Worm (Caenorhabditis elegans): ENCODE measurements around the gene C07E3.8.

Gene C07E3.8

ce11 chrII:10302646-10303045, 49.4 kb upstream of the C07E3.8 start, which contains the start of gene clpp-1 (continued):
- TF ChIP-seq lin-54 (GFP tag; optimal IDR thresholded peaks at IDR 0.05), result peak; percentile 17
- TF ChIP-seq atf-7 (tag; optimal IDR thresholded peaks at IDR 0.05), result peak; percentile 74
- no peak for TF ChIP-seq ceh-100 (GFP tag; IDR thresholded peaks at IDR 0.05)
- TF ChIP-seq attf-3 (GFP tag; conservative IDR thresholded peaks at IDR 0.05), result no peak
- TF ChIP-seq F10E7.11 (tag; optimal IDR thresholded peaks at IDR 0.05), result peak; percentile 2
- no peak for TF ChIP-seq nhr-27 (tag; optimal IDR thresholded peaks at IDR 0.05)
- no peak for TF ChIP-seq lin-40 (tag; optimal IDR thresholded peaks at IDR 0.05)
- peak; percentile 23; the same call in 1 of the 2 replicates for TF ChIP-seq B0336.3 (GFP tag; IDR thresholded peaks at IDR 0.05)
- TF ChIP-seq unc-62 (GFP tag; optimal IDR thresholded peaks at IDR 0.05), result no peak
- no peak for TF ChIP-seq snpc-1.3 (tag; optimal IDR thresholded peaks at IDR 0.05; ENCODE audit: insufficient read depth)
- TF ChIP-seq him-1 (tag; optimal IDR thresholded peaks at IDR 0.05), result no peak
- no peak for TF ChIP-seq ztf-18 (tag; optimal IDR thresholded peaks at IDR 0.05)
- no peak for TF ChIP-seq lin-35 (GFP tag; optimal IDR thresholded peaks at IDR 0.05)
- peak; percentile 12 for TF ChIP-seq gei-17 (GFP tag; optimal IDR thresholded peaks at IDR 0.05)
- TF ChIP-seq nhr-80 (tag; optimal IDR thresholded peaks at IDR 0.05), result no peak
- TF ChIP-seq let-526 (GFP tag; IDR thresholded peaks at IDR 0.05), result no peak
- TF ChIP-seq lsy-27 (tag; optimal IDR thresholded peaks at IDR 0.05; ENCODE audit: borderline replicate concordance, insufficient read depth), result no peak
- no peak for TF ChIP-seq ekl-4 (GFP tag; IDR thresholded peaks at IDR 0.05)
- peak; percentile 31 for TF ChIP-seq tlf-1 (GFP tag; optimal IDR thresholded peaks at IDR 0.05)
- TF ChIP-seq egl-18 (GFP tag; IDR thresholded peaks at IDR 0.05), result no peak
- TF ChIP-seq hrde-1 (tag; optimal IDR thresholded peaks at IDR 0.05; ENCODE audit: borderline replicate concordance), result no peak
- no peak for TF ChIP-seq dpff-1 (tag; optimal IDR thresholded peaks at IDR 0.05)
- TF ChIP-seq somi-1 (GFP tag; optimal IDR thresholded peaks at IDR 0.05), result no peak
- no peak for TF ChIP-seq aptf-3 (GFP tag; IDR thresholded peaks at IDR 0.05)

DNA sequence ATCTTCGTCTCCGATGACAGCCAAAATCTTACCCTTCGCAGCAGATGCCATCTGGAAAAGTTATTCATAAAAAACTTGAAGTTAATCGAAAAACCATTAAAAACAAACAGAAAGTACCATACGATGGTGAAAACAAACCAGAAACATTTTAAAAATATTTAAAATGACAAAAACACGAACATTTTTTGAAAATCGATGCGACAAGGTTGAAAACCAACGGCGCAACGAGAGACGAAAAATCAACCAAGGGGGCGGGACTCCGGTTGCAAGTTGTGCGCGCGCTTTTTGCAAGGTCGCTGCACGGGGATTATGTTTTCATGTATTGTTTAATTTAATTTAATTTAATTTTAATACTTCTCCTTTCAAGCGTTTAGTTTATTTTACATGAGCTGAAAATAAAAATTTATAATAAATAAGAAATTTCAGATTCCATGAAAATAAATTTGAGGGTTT, 48.4 kb upstream of the C07E3.8 start, which contains the start of gene vha-9:
TSS of gene vha-9 (minus strand) at position 51 of the 453 bp plus-strand sequence.
- peak; percentile 33 for TF ChIP-seq ceh-27 (GFP tag; optimal IDR thresholded peaks at IDR 0.05)
- no peak for TF ChIP-seq lsy-27 (tag; optimal IDR thresholded peaks at IDR 0.05; ENCODE audit: borderline replicate concordance, insufficient read depth)
- peak; percentile 40; the same call in 1 of the 2 replicates for TF ChIP-seq pbrm-1 (GFP tag; IDR thresholded peaks at IDR 0.05)
- TF ChIP-seq egl-18 (GFP tag; IDR thresholded peaks at IDR 0.05), result no peak
- TF ChIP-seq aptf-3 (GFP tag; IDR thresholded peaks at IDR 0.05), result no peak
- peak; percentile 52 for TF ChIP-seq snpc-3.4 (tag; optimal IDR thresholded peaks at IDR 0.05)
- no peak for TF ChIP-seq hmg-1.2 (GFP tag; IDR thresholded peaks at IDR 0.05)
- no peak for TF ChIP-seq Y79H2A.3 (GFP tag; conservative IDR thresholded peaks at IDR 0.05)
- no peak for TF ChIP-seq pha-4 (tag; optimal IDR thresholded peaks at IDR 0.05)
- no peak for TF ChIP-seq dpff-1 (tag; optimal IDR thresholded peaks at IDR 0.05)
- no peak for TF ChIP-seq atf-7 (tag; optimal IDR thresholded peaks at IDR 0.05)
- TF ChIP-seq lin-54 (GFP tag; optimal IDR thresholded peaks at IDR 0.05), result peak; percentile 63
- no peak for TF ChIP-seq hmg-20 (GFP tag; IDR thresholded peaks at IDR 0.05)
- no peak for TF ChIP-seq F49E8.2 (tag; optimal IDR thresholded peaks at IDR 0.05; ENCODE audit: insufficient read depth)
- TF ChIP-seq unc-62 (GFP tag; optimal IDR thresholded peaks at IDR 0.05), result no peak
- TF ChIP-seq C06A6.2 (GFP tag; conservative IDR thresholded peaks at IDR 0.05), result no peak
- TF ChIP-seq lir-1 (GFP tag; conservative IDR thresholded peaks at IDR 0.05), result no peak
- no peak for TF ChIP-seq lag-1 (GFP tag; IDR thresholded peaks at IDR 0.05)
- no peak for TF ChIP-seq ztf-22 (GFP tag; optimal IDR thresholded peaks at IDR 0.05)
- no peak for TF ChIP-seq C17E4.6 (GFP tag; IDR thresholded peaks at IDR 0.05)
- TF ChIP-seq nhr-90 (tag; optimal IDR thresholded peaks at IDR 0.05), result no peak
- no peak for TF ChIP-seq rec-8 (tag; optimal IDR thresholded peaks at IDR 0.05)
- peak; percentile 19 for TF ChIP-seq tlf-1 (GFP tag; optimal IDR thresholded peaks at IDR 0.05)
- TF ChIP-seq mes-4 (tag; optimal IDR thresholded peaks at IDR 0.05), result no peak
- TF ChIP-seq Y95B8A.8 (GFP tag; IDR thresholded peaks at IDR 0.05), result no peak
- no peak for TF ChIP-seq T07F8.4 (tag; optimal IDR thresholded peaks at IDR 0.05)
- TF ChIP-seq ccch-3 (GFP tag; optimal IDR thresholded peaks at IDR 0.05), result no peak
- no peak for TF ChIP-seq bed-1 (GFP tag; IDR thresholded peaks at IDR 0.05)
- no peak for TF ChIP-seq F57C9.4 (tag; optimal IDR thresholded peaks at IDR 0.05)
- no peak for TF ChIP-seq aptf-2 (GFP tag; conservative IDR thresholded peaks at IDR 0.05)

All from whole organism, young adult.